Worm (Caenorhabditis elegans): ENCODE data around the gene mdmh-35.

Gene mdmh-35

DNA sequence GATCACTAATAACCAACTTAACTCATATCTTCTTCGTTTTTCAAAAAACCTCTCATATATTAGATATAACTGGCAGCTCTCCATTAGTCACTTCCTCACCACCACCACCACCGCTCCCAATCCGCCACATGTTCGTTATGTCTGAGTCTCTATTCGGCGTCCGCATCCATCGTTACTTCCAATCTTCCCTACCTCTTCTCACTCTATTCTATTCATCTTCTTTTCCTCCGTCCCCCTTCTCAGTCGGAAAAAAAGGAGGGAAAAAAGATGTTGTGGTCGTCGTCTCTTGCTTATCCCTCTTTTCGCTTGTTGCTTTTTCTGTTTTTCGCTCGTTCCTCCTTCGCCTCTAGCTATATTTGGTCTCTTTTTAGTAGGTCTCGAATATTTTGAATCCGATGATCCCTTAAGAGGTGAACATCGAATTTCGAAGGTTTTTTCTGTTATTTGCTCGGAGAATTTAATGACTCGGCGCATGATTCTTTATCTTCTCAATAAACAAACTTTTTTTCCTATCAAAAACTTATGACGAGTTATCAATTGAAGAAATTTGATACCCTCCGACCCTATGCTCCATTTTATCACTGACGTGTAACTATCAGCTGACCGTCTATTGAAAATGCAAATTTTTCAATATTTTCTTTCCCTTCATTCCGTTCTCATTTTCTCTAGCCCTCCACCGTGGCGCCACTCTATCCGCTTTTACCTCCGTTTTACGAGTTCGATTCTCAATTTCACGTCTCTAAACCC, 36.5 kb upstream of the mdmh-35 start:
- TF ChIP-seq lsy-2 (tag; optimal IDR thresholded peaks at IDR 0.05) = peak in 1 of 2 experiments; percentile 54
- TF ChIP-seq nhr-25 (tag; optimal IDR thresholded peaks at IDR 0.05) = peak; percentile 2
- TF ChIP-seq unc-62 (GFP tag; optimal IDR thresholded peaks at IDR 0.05) = no peak
- peak; percentile 40 for TF ChIP-seq lin-11 (tag; optimal IDR thresholded peaks at IDR 0.05)
- peak; percentile 22 for TF ChIP-seq lin-39 (tag; optimal IDR thresholded peaks at IDR 0.05)
- peak; percentile 40 for TF ChIP-seq Y55F3AM.14 (GFP tag; optimal IDR thresholded peaks at IDR 0.05)
- peak; percentile 60 for TF ChIP-seq ama-1 (optimal IDR thresholded peaks at IDR 0.05)
- TF ChIP-seq ztf-4 (tag; optimal IDR thresholded peaks at IDR 0.05) = peak; percentile 69
- TF ChIP-seq lin-13 (GFP tag; optimal IDR thresholded peaks at IDR 0.05) = peak; percentile 32
- peak; percentile 80 for TF ChIP-seq fos-1 (tag; optimal IDR thresholded peaks at IDR 0.05)
- peak; percentile 60 for TF ChIP-seq F13H6.1 (tag; optimal IDR thresholded peaks at IDR 0.05)
- TF ChIP-seq unc-55 (GFP tag; optimal IDR thresholded peaks at IDR 0.05) = peak; percentile 85
- peak; percentile 70 for TF ChIP-seq sem-4 (tag; optimal IDR thresholded peaks at IDR 0.05)
- TF ChIP-seq crh-2 (tag; optimal IDR thresholded peaks at IDR 0.05) = peak; percentile 67
- no peak for TF ChIP-seq ceh-82 (tag; optimal IDR thresholded peaks at IDR 0.05)
- TF ChIP-seq elt-3 (tag; optimal IDR thresholded peaks at IDR 0.05) = no peak
- TF ChIP-seq sma-9 (GFP tag; optimal IDR thresholded peaks at IDR 0.05) = peak; percentile 29
- TF ChIP-seq sma-9 (tag; optimal IDR thresholded peaks at IDR 0.05) = no peak
- TF ChIP-seq mbf-1 (tag; optimal IDR thresholded peaks at IDR 0.05) = no peak
- peak; percentile 59 for TF ChIP-seq nhr-129 (tag; optimal IDR thresholded peaks at IDR 0.05)
- peak; percentile 22 for TF ChIP-seq snpc-4 (tag; optimal IDR thresholded peaks at IDR 0.05)
- no peak for TF ChIP-seq skn-1 (tag; optimal IDR thresholded peaks at IDR 0.05)
- TF ChIP-seq C34F6.9 (tag; optimal IDR thresholded peaks at IDR 0.05) = peak; percentile 64
- no peak for TF ChIP-seq nhr-12 (tag; optimal IDR thresholded peaks at IDR 0.05)
- peak; percentile 64 for TF ChIP-seq mab-5 (tag; optimal IDR thresholded peaks at IDR 0.05)
- no peak for TF ChIP-seq dmd-4 (tag; optimal IDR thresholded peaks at IDR 0.05)
- peak; percentile 50 for TF ChIP-seq zag-1 (tag; optimal IDR thresholded peaks at IDR 0.05)

DNA sequence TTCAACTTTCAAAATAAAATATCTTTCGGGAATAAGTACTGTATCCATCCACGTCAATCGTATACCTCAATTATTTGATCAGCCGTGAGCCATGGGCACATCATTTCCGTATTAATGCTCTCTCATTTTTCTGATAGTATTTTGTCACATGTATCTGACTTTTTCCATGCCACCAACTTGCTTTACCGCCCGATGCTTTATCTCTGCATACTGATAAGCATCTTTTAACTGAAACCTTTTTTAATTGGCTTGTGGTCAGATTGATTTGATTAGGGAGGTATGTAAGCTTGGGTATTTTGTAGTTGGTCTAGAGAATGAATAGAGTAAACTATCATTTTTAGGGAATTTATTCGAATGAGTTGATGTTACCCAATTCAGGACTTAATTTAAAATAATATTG, 33.8 kb upstream of the mdmh-35 start:
- TF ChIP-seq lsy-2 (tag; optimal IDR thresholded peaks at IDR 0.05) = no peak
- no peak for TF ChIP-seq aly-2 (tag; optimal IDR thresholded peaks at IDR 0.05)
- TF ChIP-seq sma-3 (GFP tag; optimal IDR thresholded peaks at IDR 0.05) = no peak
- no peak for TF ChIP-seq ztf-1 (GFP tag; conservative IDR thresholded peaks at IDR 0.05)
- peak; percentile 1 for TF ChIP-seq gmeb-1 (tag; optimal IDR thresholded peaks at IDR 0.05)
- peak; percentile 64 for TF ChIP-seq sma-9 (GFP tag; optimal IDR thresholded peaks at IDR 0.05)
- TF ChIP-seq sma-9 (tag; optimal IDR thresholded peaks at IDR 0.05) = no peak
- TF ChIP-seq fos-1 (tag; optimal IDR thresholded peaks at IDR 0.05) = peak; percentile 27

DNA sequence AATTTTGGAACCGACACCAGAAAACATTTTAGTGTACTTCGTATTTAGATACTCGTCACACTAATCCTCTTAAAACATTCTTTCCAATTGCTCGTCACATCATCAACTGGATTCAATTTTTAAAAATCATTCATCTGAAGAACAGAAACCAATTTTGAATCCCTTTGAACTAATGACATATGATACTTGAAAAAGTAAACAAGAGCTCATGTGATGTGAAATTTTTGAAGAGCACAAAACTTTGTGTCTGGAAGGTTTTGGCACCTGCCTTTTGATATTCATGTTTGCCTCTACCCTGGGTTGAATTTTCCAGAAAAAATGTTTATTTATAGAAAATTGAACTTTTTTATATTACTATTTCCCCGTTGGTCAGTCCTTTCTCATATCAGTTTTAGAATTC, 33.2 kb upstream of the mdmh-35 start:
- TF ChIP-seq lsy-2 (tag; optimal IDR thresholded peaks at IDR 0.05) (peak in 1 of 2 experiments; percentile 42), unc-39 (tag; optimal IDR thresholded peaks at IDR 0.05) (no peak), C34F6.9 (tag; optimal IDR thresholded peaks at IDR 0.05) (peak; percentile 18), lin-11 (tag; optimal IDR thresholded peaks at IDR 0.05) (no peak), Y55F3AM.14 (GFP tag; optimal IDR thresholded peaks at IDR 0.05) (no peak), ceh-16 (tag; optimal IDR thresholded peaks at IDR 0.05) (no peak), crh-2 (tag; optimal IDR thresholded peaks at IDR 0.05) (peak; percentile 16), skn-1 (tag; optimal IDR thresholded peaks at IDR 0.05) (peak; percentile 16), elt-3 (tag; optimal IDR thresholded peaks at IDR 0.05) (no peak), aly-2 (tag; optimal IDR thresholded peaks at IDR 0.05) (no peak), sma-9 (GFP tag; optimal IDR thresholded peaks at IDR 0.05) (peak; percentile 19), sma-9 (tag; optimal IDR thresholded peaks at IDR 0.05) (no peak), nhr-129 (tag; optimal IDR thresholded peaks at IDR 0.05) (peak; percentile 57), F13H6.1 (tag; optimal IDR thresholded peaks at IDR 0.05) (peak; percentile 40), nhr-77 (tag; optimal IDR thresholded peaks at IDR 0.05) (no peak)

DNA sequence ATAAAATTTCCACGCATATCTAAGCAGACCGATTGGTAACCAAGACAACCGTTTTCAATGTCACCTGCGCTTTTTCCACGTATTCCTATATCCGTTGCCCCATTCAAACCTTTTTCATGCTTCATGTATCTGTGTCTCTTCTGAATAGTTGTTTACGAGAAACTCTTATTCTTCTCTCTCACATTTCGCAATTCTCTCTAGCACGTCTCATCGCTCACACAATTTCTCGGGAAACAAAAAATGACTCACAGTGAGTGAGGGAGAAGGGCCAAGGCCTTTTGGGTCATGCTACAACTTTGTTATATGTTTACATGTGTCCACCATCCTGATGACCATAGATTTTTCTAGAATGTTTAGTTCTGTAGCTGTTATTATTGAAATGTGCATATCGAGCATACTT, 31.8 kb upstream of the mdmh-35 start:
- TF ChIP-seq unc-55 (GFP tag; optimal IDR thresholded peaks at IDR 0.05) = peak; percentile 44
- peak; percentile 40 for TF ChIP-seq sma-9 (GFP tag; optimal IDR thresholded peaks at IDR 0.05)
- no peak for TF ChIP-seq sma-9 (tag; optimal IDR thresholded peaks at IDR 0.05)
- TF ChIP-seq blmp-1 (tag; optimal IDR thresholded peaks at IDR 0.05; ENCODE audit: insufficient read depth) = no peak
- peak; percentile 85 for TF ChIP-seq crh-2 (tag; optimal IDR thresholded peaks at IDR 0.05)
- TF ChIP-seq nhr-25 (tag; optimal IDR thresholded peaks at IDR 0.05) = peak; percentile 6
- TF ChIP-seq nhr-237 (tag; optimal IDR thresholded peaks at IDR 0.05) = no peak
- peak; percentile 41 for TF ChIP-seq ama-1 (optimal IDR thresholded peaks at IDR 0.05)
- TF ChIP-seq egl-27 (tag; optimal IDR thresholded peaks at IDR 0.05) = no peak
- TF ChIP-seq unc-39 (tag; optimal IDR thresholded peaks at IDR 0.05) = no peak
- no peak for TF ChIP-seq nhr-10 (tag; optimal IDR thresholded peaks at IDR 0.05)
- no peak for TF ChIP-seq Y55F3AM.14 (GFP tag; optimal IDR thresholded peaks at IDR 0.05)
- no peak for TF ChIP-seq snpc-4 (tag; optimal IDR thresholded peaks at IDR 0.05)
- TF ChIP-seq gmeb-1 (tag; optimal IDR thresholded peaks at IDR 0.05) = no peak
- peak; percentile 17 for TF ChIP-seq lin-13 (GFP tag; optimal IDR thresholded peaks at IDR 0.05)
- TF ChIP-seq ztf-1 (GFP tag; conservative IDR thresholded peaks at IDR 0.05) = no peak
- TF ChIP-seq lin-39 (tag; optimal IDR thresholded peaks at IDR 0.05) = no peak
- TF ChIP-seq nhr-23 (tag; optimal IDR thresholded peaks at IDR 0.05) = no peak
- TF ChIP-seq F13H6.1 (tag; optimal IDR thresholded peaks at IDR 0.05) = no peak
- peak; percentile 6 for TF ChIP-seq nhr-21 (tag; optimal IDR thresholded peaks at IDR 0.05)
- TF ChIP-seq ceh-82 (tag; optimal IDR thresholded peaks at IDR 0.05) = no peak
- no peak for TF ChIP-seq aly-2 (tag; optimal IDR thresholded peaks at IDR 0.05)
- no peak for TF ChIP-seq dmd-4 (tag; optimal IDR thresholded peaks at IDR 0.05)
- TF ChIP-seq mdl-1 (tag; optimal IDR thresholded peaks at IDR 0.05) = no peak
- TF ChIP-seq lsy-2 (tag; optimal IDR thresholded peaks at IDR 0.05) = peak in 1 of 2 experiments; percentile 77
- TF ChIP-seq skn-1 (tag; optimal IDR thresholded peaks at IDR 0.05) = peak; percentile 28
- TF ChIP-seq mab-5 (tag; optimal IDR thresholded peaks at IDR 0.05) = no peak
- TF ChIP-seq ztf-4 (tag; optimal IDR thresholded peaks at IDR 0.05) = peak; percentile 75
- no peak for TF ChIP-seq ZK546.5 (tag; optimal IDR thresholded peaks at IDR 0.05)

Measured in whole organism, L2 larva.